Worm (Caenorhabditis elegans): Measurements from ENCODE around the gene acl-14.
"Not testable (repeated sequence)": the region's sequence is repeated elsewhere in the genome, so short reads cannot be mapped to it uniquely, and the experiment has no call there.

acl-14 gene

ce11 chrV:9333316-9334048 is at the start of gene acl-14:
Gene acl-14, minus strand, starts transcription at chrV:9333631.
- TF ChIP-seq him-1 (tag; optimal IDR thresholded peaks at IDR 0.05), result no peak
- TF ChIP-seq W03F9.2 (tag; optimal IDR thresholded peaks at IDR 0.05), result no peak
- TF ChIP-seq dao-5 (tag; optimal IDR thresholded peaks at IDR 0.05), result no peak

ce11 chrV:9382538-9383328 is 49.3 kb upstream of the acl-14 start:
- no peak for TF ChIP-seq dao-5 (tag; optimal IDR thresholded peaks at IDR 0.05)
- TF ChIP-seq W03F9.2 (tag; optimal IDR thresholded peaks at IDR 0.05), result peak; percentile 54

- no peak for TF ChIP-seq W03F9.2 (tag; optimal IDR thresholded peaks at IDR 0.05)
- no peak for TF ChIP-seq dao-5 (tag; optimal IDR thresholded peaks at IDR 0.05)
- no peak for TF ChIP-seq him-1 (tag; optimal IDR thresholded peaks at IDR 0.05)
Observed at ce11 chrV:9381846-9382363, 48.5 kb upstream of the acl-14 start, which contains the start of gene E02C12.12. Gene E02C12.12, minus strand, starts transcription at chrV:9382313.

- not testable (repeated sequence) for TF ChIP-seq him-1, W03F9.2, dao-5 (tag; optimal IDR thresholded peaks at IDR 0.05)
Observed at ce11 chrV:9379808-9380207, 46.4 kb upstream of the acl-14 start, which contains the start of gene E02C12.11. Gene E02C12.11, minus strand, starts transcription at chrV:9379908.

- TF ChIP-seq dao-5 (tag; optimal IDR thresholded peaks at IDR 0.05), result no peak
- no peak for TF ChIP-seq W03F9.2 (tag; optimal IDR thresholded peaks at IDR 0.05)
- no peak for TF ChIP-seq him-1 (tag; optimal IDR thresholded peaks at IDR 0.05)
Observed at ce11 chrV:9378335-9378734, 44.9 kb upstream of the acl-14 start, which contains the start of gene E02C12.10. Gene E02C12.10, minus strand, starts transcription at chrV:9378409.

ce11 chrV:9376417-9376816 is 43.0 kb upstream of the acl-14 start, which contains the start of gene E02C12.19:
Gene E02C12.19, minus strand, starts transcription at chrV:9376517.
- no peak for TF ChIP-seq W03F9.2 (tag; optimal IDR thresholded peaks at IDR 0.05)
- no peak for TF ChIP-seq him-1 (tag; optimal IDR thresholded peaks at IDR 0.05)
- no peak for TF ChIP-seq dao-5 (tag; optimal IDR thresholded peaks at IDR 0.05)

- TF ChIP-seq W03F9.2 (tag; optimal IDR thresholded peaks at IDR 0.05) (no peak), dao-5 (tag; optimal IDR thresholded peaks at IDR 0.05) (no peak), him-1 (tag; optimal IDR thresholded peaks at IDR 0.05) (no peak)
Observed at ce11 chrV:9375378-9375777, 41.9 kb upstream of the acl-14 start, which contains the start of gene E02C12.9. Gene E02C12.9, minus strand, starts transcription at chrV:9375478.

ce11 chrV:9373473-9373872 is 40.0 kb upstream of the acl-14 start, which contains the start of gene E02C12.8:
Gene E02C12.8, minus strand, starts transcription at chrV:9373613.
- TF ChIP-seq him-1 (tag; optimal IDR thresholded peaks at IDR 0.05), result no peak
- TF ChIP-seq W03F9.2 (tag; optimal IDR thresholded peaks at IDR 0.05), result no peak
- no peak for TF ChIP-seq dao-5 (tag; optimal IDR thresholded peaks at IDR 0.05)

- TF ChIP-seq him-1 (tag; optimal IDR thresholded peaks at IDR 0.05) (no peak), W03F9.2 (tag; optimal IDR thresholded peaks at IDR 0.05) (no peak), dao-5 (tag; optimal IDR thresholded peaks at IDR 0.05) (no peak)
Observed at ce11 chrV:9370986-9371385, 37.6 kb upstream of the acl-14 start, which contains the start of gene E02C12.6. Gene E02C12.6, minus strand, starts transcription at chrV:9371086.

ce11 chrV:9359674-9360073 is 26.2 kb upstream of the acl-14 start, which contains the start of gene gpa-3:
Gene gpa-3, minus strand, starts transcription at chrV:9359774.
- TF ChIP-seq W03F9.2 (tag; optimal IDR thresholded peaks at IDR 0.05), result no peak
- TF ChIP-seq him-1 (tag; optimal IDR thresholded peaks at IDR 0.05), result no peak
- no peak for TF ChIP-seq dao-5 (tag; optimal IDR thresholded peaks at IDR 0.05)

- no peak for TF ChIP-seq W03F9.2 (tag; optimal IDR thresholded peaks at IDR 0.05)
- no peak for TF ChIP-seq dao-5 (tag; optimal IDR thresholded peaks at IDR 0.05)
- no peak for TF ChIP-seq him-1 (tag; optimal IDR thresholded peaks at IDR 0.05)
Observed at ce11 chrV:9356345-9356744, 22.9 kb upstream of the acl-14 start, which contains the start of gene ttr-49. Gene ttr-49, minus strand, starts transcription at chrV:9356515.

- TF ChIP-seq dao-5 (tag; optimal IDR thresholded peaks at IDR 0.05) (no peak), him-1 (tag; optimal IDR thresholded peaks at IDR 0.05) (no peak), W03F9.2 (tag; optimal IDR thresholded peaks at IDR 0.05) (no peak)
Observed at ce11 chrV:9355371-9355770, 21.9 kb upstream of the acl-14 start, which contains the start of gene ttr-40. Gene ttr-40, minus strand, starts transcription at chrV:9355471.

- TF ChIP-seq dao-5 (tag; optimal IDR thresholded peaks at IDR 0.05) (no peak), him-1 (tag; optimal IDR thresholded peaks at IDR 0.05) (no peak), W03F9.2 (tag; optimal IDR thresholded peaks at IDR 0.05) (no peak)
Observed at ce11 chrV:9352947-9353346, 19.5 kb upstream of the acl-14 start, which contains the start of gene srx-46. Gene srx-46, plus strand, starts transcription at chrV:9353247.

All from whole organism, L4/young adult.